Fruit fly (Drosophila melanogaster) whole organism, embryonic: ENCODE measurements around the gene Indy.

Experiments
- Atf-2 ChIP-seq: fragments of 200-800 bp; sonication (Bioruptor generic); optimal IDR thresholded peaks from 2 replicates; lab custom pipeline; 2016; ENCODE audit warnings: missing biosample characterization, missing genetic modification characterization
- Atf6 ChIP-seq: fragments of 200-800 bp; sonication (Bioruptor generic); IDR thresholded peaks from 2 replicates; pipeline ENCODE4 v1.3.6; 2022; ENCODE audit warnings: missing biosample characterization, missing genetic modification characterization
- CG10267 ChIP-seq: fragments of 200-800 bp; sonication (Bioruptor generic); optimal IDR thresholded peaks from 2 replicates; lab custom pipeline; 2018; ENCODE audit warnings: missing biosample characterization, mild to moderate bottlenecking, missing genetic modification characterization, moderate library complexity
- CG11247 ChIP-seq: fragments of 200-800 bp; sonication (Bioruptor generic); IDR thresholded peaks from 2 replicates; pipeline ENCODE4 v1.3.6; 2022; ENCODE audit warnings: missing biosample characterization, missing genetic modification characterization
- CG12104 ChIP-seq: fragments of 200-800 bp; sonication (Bioruptor generic); optimal IDR thresholded peaks from 3 replicates; lab custom pipeline; 2016; ENCODE audit warnings: missing biosample characterization, missing genetic modification characterization
- CG1233 ChIP-seq: fragments of 200-800 bp; sonication (Bioruptor generic); optimal IDR thresholded peaks from 4 replicates; lab custom pipeline; 2018; ENCODE audit warnings: missing biosample characterization, mild to moderate bottlenecking, missing genetic modification characterization
- CG12659 ChIP-seq: fragments of 200-800 bp; sonication (Bioruptor generic); optimal IDR thresholded peaks from 3 replicates; lab custom pipeline; 2017; ENCODE audit warnings: mild to moderate bottlenecking, missing biosample characterization, missing genetic modification reagents, missing genetic modification characterization
- CG12942 ChIP-seq: fragments of 200-800 bp; sonication (Bioruptor generic); optimal IDR thresholded peaks from 3 replicates; lab custom pipeline; 2016; ENCODE audit warnings: missing biosample characterization, missing genetic modification characterization
- CG14014 ChIP-seq: fragments of 200-800 bp; sonication (Bioruptor generic); IDR thresholded peaks from 2 replicates; pipeline ENCODE4 v1.3.6; 2022; ENCODE audit warnings: missing biosample characterization, missing genetic modification characterization
- CG17359 ChIP-seq: fragments of 200-800 bp; sonication (Bioruptor generic); optimal IDR thresholded peaks from 3 replicates; lab custom pipeline; 2018; ENCODE audit warnings: missing biosample characterization, mild to moderate bottlenecking, missing genetic modification characterization, moderate library complexity
- CG3995 ChIP-seq: fragments of 200-800 bp; sonication (Bioruptor generic); optimal IDR thresholded peaks from 3 replicates; lab custom pipeline; 2016; ENCODE audit warnings: missing biosample characterization, missing genetic modification characterization
- CG4328 ChIP-seq: fragments of 200-800 bp; sonication (Bioruptor generic); optimal IDR thresholded peaks from 3 replicates; lab custom pipeline; 2017; ENCODE audit warnings: missing biosample characterization, missing genetic modification reagents, missing genetic modification characterization
- CG7963 ChIP-seq: fragments of 200-800 bp; sonication (Bioruptor generic); IDR thresholded peaks from 3 replicates; pipeline ENCODE4 v1.3.6; 2022; ENCODE audit warnings: missing biosample characterization, missing genetic modification characterization; ENCODE audit not compliant: partially characterized antibody
- CG8388 ChIP-seq: fragments of 200-800 bp; sonication (Bioruptor generic); optimal IDR thresholded peaks from 2 replicates; lab custom pipeline; 2019; ENCODE audit warnings: missing biosample characterization, mild to moderate bottlenecking, missing genetic modification characterization, moderate library complexity
- D ChIP-seq, 2 experiments: fragments of 200-800 bp in 1 of 2; fragments of >200 bp in 1 of 2; sonication (Bioruptor generic) in 1 of 2; optimal IDR thresholded peaks; 2 replicates in 1 of 2; 3 replicates in 1 of 2; lab custom pipeline; 2017; ENCODE audit warnings: mild to moderate bottlenecking in 1 of 2, missing biosample characterization in 1 of 2, missing genetic modification characterization in 1 of 2, missing genetic modification reagents in 1 of 2
- Ets97D ChIP-seq: fragments of 200-800 bp; sonication (Bioruptor generic); optimal IDR thresholded peaks from 3 replicates; lab custom pipeline; 2016; ENCODE audit warnings: missing biosample characterization, missing genetic modification characterization
- Gug ChIP-seq: fragments of 200-800 bp; sonication (Bioruptor generic); IDR thresholded peaks from 4 replicates; pipeline ENCODE4 v1.3.6; 2022; ENCODE audit warnings: missing biosample characterization, missing genetic modification characterization
- NK7.1 ChIP-seq: fragments of 200-800 bp; sonication (Bioruptor generic); optimal IDR thresholded peaks from 3 replicates; lab custom pipeline; 2016; ENCODE audit warnings: missing biosample characterization, missing genetic modification characterization
- PHDP ChIP-seq: fragments of 200-800 bp; sonication (Bioruptor generic); optimal IDR thresholded peaks from 3 replicates; lab custom pipeline; 2018; ENCODE audit warnings: missing biosample characterization, mild to moderate bottlenecking, missing genetic modification characterization, moderate library complexity
- Ssrp ChIP-seq: fragments of 200-800 bp; sonication (Bioruptor generic); optimal IDR thresholded peaks from 2 replicates; lab custom pipeline; 2018; ENCODE audit warnings: missing biosample characterization, mild to moderate bottlenecking, missing genetic modification characterization, moderate library complexity
- Taf1 ChIP-seq: fragments of 200-800 bp; sonication (Bioruptor generic); IDR thresholded peaks from 2 replicates; pipeline ENCODE4 v1.3.6; 2022; ENCODE audit warnings: missing biosample characterization, missing genetic modification characterization
- Xbp1 ChIP-seq: fragments of 200-800 bp; sonication (Bioruptor generic); optimal IDR thresholded peaks from 3 replicates; lab custom pipeline; 2016; ENCODE audit warnings: missing biosample characterization, mild to moderate bottlenecking, missing genetic modification characterization
- ab ChIP-seq: fragments of 200-800 bp; sonication (Bioruptor generic); optimal IDR thresholded peaks from 2 replicates; lab custom pipeline; 2016; ENCODE audit warnings: missing biosample characterization, missing genetic modification characterization
- aop ChIP-seq: fragments of 200-800 bp; sonication (Bioruptor generic); IDR thresholded peaks from 2 replicates; pipeline ENCODE4 v1.3.6; 2022; ENCODE audit warnings: missing biosample characterization, missing genetic modification characterization
- ap ChIP-seq: fragments of 200-800 bp; sonication (Bioruptor generic); IDR thresholded peaks from 2 replicates; pipeline ENCODE4 v1.3.6; 2022; ENCODE audit warnings: missing biosample characterization, missing genetic modification characterization
- cad ChIP-seq: fragments of >200 bp; optimal IDR thresholded peaks from 2 replicates; lab custom pipeline; 2017; ENCODE audit warnings: missing biosample characterization, missing genetic modification characterization
- crc ChIP-seq: fragments of 200-800 bp; sonication (Bioruptor generic); optimal IDR thresholded peaks from 2 replicates; lab custom pipeline; 2016; ENCODE audit warnings: missing biosample characterization, missing genetic modification characterization
- crp ChIP-seq, 2 experiments: fragments of 200-800 bp; sonication (Bioruptor generic); optimal IDR thresholded peaks; 2 replicates in 1 of 2; 3 replicates in 1 of 2; lab custom pipeline; 2017; ENCODE audit warnings: missing biosample characterization in 2 of 2, missing genetic modification characterization in 2 of 2, mild to moderate bottlenecking in 1 of 2, moderate library complexity in 1 of 2
- cwo ChIP-seq: fragments of 200-800 bp; sonication (Bioruptor generic); optimal IDR thresholded peaks from 3 replicates; lab custom pipeline; 2017; ENCODE audit warnings: missing biosample characterization, missing genetic modification characterization, mild to moderate bottlenecking, moderate library complexity, missing genetic modification reagents
- dimm ChIP-seq: fragments of 200-800 bp; sonication (Bioruptor generic); IDR thresholded peaks from 2 replicates; pipeline ENCODE4 v1.3.6; 2022; ENCODE audit warnings: missing biosample characterization, missing genetic modification characterization
- en ChIP-seq: fragments of 200-800 bp; sonication (Bioruptor generic); optimal IDR thresholded peaks from 2 replicates; lab custom pipeline; 2016; ENCODE audit warnings: missing biosample characterization, missing genetic modification characterization
- eve ChIP-seq, 2 experiments: fragments of >200 bp; optimal IDR thresholded peaks; 2 replicates each; lab custom pipeline; 2017; ENCODE audit warnings: missing biosample characterization in 2 of 2, missing genetic modification characterization in 2 of 2
- grau ChIP-seq: fragments of 200-800 bp; optimal IDR thresholded peaks from 3 replicates; lab custom pipeline; 2019; ENCODE audit warnings: missing biosample characterization, mild to moderate bottlenecking, missing genetic modification characterization, moderate library complexity
- inv ChIP-seq: fragments of 200-800 bp; sonication (Bioruptor generic); IDR thresholded peaks from 2 replicates; pipeline ENCODE4 v1.3.6; 2022; ENCODE audit warnings: missing biosample characterization, missing genetic modification characterization; ENCODE audit not compliant: partially characterized antibody
- kah ChIP-seq: fragments of 200-800 bp; sonication (Bioruptor generic); optimal IDR thresholded peaks from 2 replicates; lab custom pipeline; 2018; ENCODE audit warnings: missing biosample characterization, mild to moderate bottlenecking, missing genetic modification characterization
- lab ChIP-seq: fragments of 200-800 bp; sonication (Bioruptor generic); optimal IDR thresholded peaks from 3 replicates; lab custom pipeline; 2017; ENCODE audit warnings: missing biosample characterization, missing genetic modification characterization, mild to moderate bottlenecking, moderate library complexity, missing genetic modification reagents
- pzg ChIP-seq: fragments of 200-800 bp; sonication (Bioruptor generic); optimal IDR thresholded peaks from 3 replicates; lab custom pipeline; 2018; ENCODE audit warnings: missing biosample characterization, mild to moderate bottlenecking, missing genetic modification characterization, moderate library complexity
- ranshi ChIP-seq: fragments of 200-800 bp; sonication (Bioruptor generic); IDR thresholded peaks from 2 replicates; pipeline ENCODE4 v1.3.6; 2022; ENCODE audit warnings: missing biosample characterization, missing genetic modification characterization
- row ChIP-seq: fragments of 200-800 bp; sonication (Bioruptor generic); IDR thresholded peaks from 3 replicates; pipeline ENCODE4 v1.3.6; 2022; ENCODE audit warnings: missing biosample characterization, missing genetic modification characterization
- sc ChIP-seq, 3 experiments: fragments of >200 bp in 2 of 3; fragments of 200-800 bp in 1 of 3; sonication (Bioruptor generic) in 1 of 3; optimal IDR thresholded peaks; 2 replicates in 2 of 3; 3 replicates in 1 of 3; lab custom pipeline; 2017; ENCODE audit warnings: mild to moderate bottlenecking in 1 of 3, missing biosample characterization in 1 of 3, missing genetic modification characterization in 1 of 3, missing genetic modification reagents in 1 of 3
- scrt ChIP-seq: fragments of 200-800 bp; sonication (Bioruptor generic); optimal IDR thresholded peaks from 2 replicates; lab custom pipeline; 2018; ENCODE audit warnings: missing biosample characterization, mild to moderate bottlenecking, missing genetic modification characterization, moderate library complexity
- sd ChIP-seq: fragments of 200-800 bp; sonication (Bioruptor generic); optimal IDR thresholded peaks from 3 replicates; lab custom pipeline; 2018; ENCODE audit warnings: missing biosample characterization, mild to moderate bottlenecking, missing genetic modification characterization, moderate library complexity
- ttk ChIP-seq: fragments of 200-800 bp; sonication (Bioruptor generic); IDR thresholded peaks from 2 replicates; pipeline ENCODE4 v2.1.2; 2022; ENCODE audit warnings: missing biosample characterization, missing genetic modification characterization
- unc-4 ChIP-seq: fragments of 200-800 bp; sonication (Bioruptor generic); IDR thresholded peaks from 2 replicates; pipeline ENCODE4 v1.3.6; 2022; ENCODE audit warnings: missing biosample characterization, missing genetic modification characterization; ENCODE audit not compliant: partially characterized antibody
- unpg ChIP-seq: fragments of 200-800 bp; sonication (Bioruptor generic); optimal IDR thresholded peaks from 3 replicates; lab custom pipeline; 2018; ENCODE audit warnings: missing biosample characterization, mild to moderate bottlenecking, missing genetic modification characterization, moderate library complexity
- vnd ChIP-seq: fragments of 200-800 bp; sonication (Bioruptor generic); IDR thresholded peaks from 3 replicates; pipeline ENCODE4 v1.3.6; 2022; ENCODE audit warnings: missing biosample characterization, missing genetic modification characterization; ENCODE audit not compliant: partially characterized antibody
- wdn ChIP-seq: fragments of 200-800 bp; sonication (Bioruptor generic); IDR thresholded peaks from 2 replicates; pipeline ENCODE4 v1.3.6; 2022; ENCODE audit warnings: missing biosample characterization, missing genetic modification characterization

Gene Indy

dm6 chr3L:18872440-18872839 lies 26.4 kb upstream of the Indy start, which contains the start of the genes Rad9 and Uggt (continued):
- TF ChIP-seq row (GFP tag; lab: Robert Waterston, UW), result peak; percentile 57

dm6 chr3L:18870027-18870426 lies 24.0 kb upstream of the Indy start, which contains the start of gene Blos3:
Gene Blos3 (plus strand): TSS chr3L:18870224.
- TF ChIP-seq en (GFP tag; lab: Kevin White, UChicago) (no peak), aop (GFP tag; lab: Robert Waterston, UW) (no peak), sd (tag; lab: Kevin White, UChicago) (no peak), CG3995 (GFP tag; lab: Kevin White, UChicago) (peak; percentile 1), Gug (peak; percentile 38; the same call in 2 of the 4 replicates), unpg (GFP tag; lab: Kevin White, UChicago) (no peak), unc-4 (GFP tag; lab: Robert Waterston, UW) (no peak), sc (optimal IDR thresholded peaks at IDR 0.05; lab: Kevin White, UChicago) (no peak), sc (GFP tag; optimal IDR thresholded peaks at IDR 0.05; lab: Kevin White, UChicago) (no peak), PHDP (tag; lab: Kevin White, UChicago) (no peak), lab (no peak), dimm (no peak), pzg (peak; percentile 22), CG8388 (GFP tag; lab: Kevin White, UChicago) (no peak), inv (no peak), kah (peak; percentile 69), crp (GFP tag; optimal IDR thresholded peaks at IDR 0.05; lab: Kevin White, UChicago) (peak in 1 of 2 experiments; percentile 35), grau (tag; lab: Kevin White, UChicago) (peak; percentile 47), CG1233 (GFP tag; lab: Kevin White, UChicago) (peak; percentile 24), ab (no peak), Ets97D (peak; percentile 14), CG11247 (GFP tag; lab: Robert Waterston, UW) (no peak), ap (GFP tag; lab: Robert Waterston, UW) (0 out of 2 replicates have a peak, but pooled peaks have one; percentile 7), crc (GFP tag; lab: Kevin White, UChicago) (peak; percentile 29), vnd (GFP tag; lab: Robert Waterston, UW) (no peak), Atf6 (peak; percentile 41), CG12659 (GFP tag; lab: Kevin White, UChicago) (peak; percentile 32), ranshi (GFP tag; lab: Robert Waterston, UW) (0 out of 2 replicates have a peak, but pooled peaks have one; percentile 20), ttk (GFP tag; lab: Robert Waterston, UW) (peak; percentile 25; the same call in 1 of the 2 replicates), Taf1 (GFP tag; lab: Robert Waterston, UW) (no peak), D (optimal IDR thresholded peaks at IDR 0.05; lab: Kevin White, UChicago) (no peak), D (GFP tag; optimal IDR thresholded peaks at IDR 0.05; lab: Kevin White, UChicago) (no peak), CG17359 (tag; lab: Kevin White, UChicago) (peak; percentile 58), CG14014 (GFP tag; lab: Robert Waterston, UW) (0 out of 2 replicates have a peak, but pooled peaks have one; percentile 10), CG7963 (GFP tag; lab: Robert Waterston, UW) (no peak), cwo (GFP tag; lab: Kevin White, UChicago) (no peak), CG12104 (peak; percentile 12), Atf-2 (GFP tag; lab: Kevin White, UChicago) (peak; percentile 51), CG4328 (GFP tag; lab: Kevin White, UChicago) (peak; percentile 17), Xbp1 (peak; percentile 61), scrt (peak; percentile 89), CG10267 (tag; lab: Kevin White, UChicago) (peak; percentile 36), cad (GFP tag; lab: Kevin White, UChicago) (no peak), eve (GFP tag; optimal IDR thresholded peaks at IDR 0.05; lab: Kevin White, UChicago) (no peak), Ssrp (tag; lab: Kevin White, UChicago) (peak; percentile 39), CG12942 (peak; percentile 22), NK7.1 (GFP tag; lab: Kevin White, UChicago) (no peak), wdn (GFP tag; lab: Robert Waterston, UW) (no peak)
